Worm (Caenorhabditis elegans) whole organism, L4 larva: ENCODE measurements around the gene C31H2.4.

Experiments used
- daf-19 ChIP-seq: fragments of 200-800 bp; sonication (Bioruptor generic); conservative IDR thresholded peaks from 2 replicates; pipeline ENCODE4 v1.3.6; 2022; ENCODE audit warnings: missing genetic modification characterization, missing compliant biosample characterization
- lsy-2 ChIP-seq, 2 experiments: fragments of 150-350 bp in 1 of 2; sonication (generic microtip) in 1 of 2; optimal IDR thresholded peaks; 2 replicates each; lab custom pipeline; 2014 to 2017; ENCODE audit warnings: missing biosample characterization in 2 of 2, missing genetic modification characterization in 2 of 2

DNA sequence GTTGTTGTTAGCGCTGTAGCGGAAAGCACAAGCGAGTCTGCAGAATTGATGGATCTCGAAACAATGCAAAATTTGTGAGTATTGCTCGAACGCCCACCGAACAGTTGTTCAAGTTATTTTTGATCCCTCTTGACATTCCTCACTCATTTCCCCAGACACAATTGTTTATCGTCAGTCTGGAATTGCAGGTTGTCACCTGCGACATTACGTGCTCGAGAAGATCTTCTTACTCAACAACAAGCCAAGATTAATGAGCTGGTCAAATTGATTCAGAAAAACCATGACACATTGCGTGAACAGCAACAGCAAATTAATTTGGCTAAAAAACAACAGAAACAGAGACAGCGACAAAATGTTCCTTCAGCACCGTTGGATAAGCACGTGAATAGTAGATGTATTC, 42.4 kb upstream of the C31H2.4 start:
- TF ChIP-seq lsy-2 (tag; optimal IDR thresholded peaks at IDR 0.05; lab: Kevin White, UChicago) = no peak
- TF ChIP-seq daf-19 (GFP tag; lab: Robert Waterston, UW) = no peak
